Worm (Caenorhabditis elegans) whole organism, late embryonic: Measurements from ENCODE around the gene npp-8.
A peak's percentile ranks its signal among the peaks of the same experiment; 100 is the strongest.

Experiments
- C08G9.2 ChIP-seq: sonication (generic microtip); optimal IDR thresholded peaks from 2 replicates; lab custom pipeline; 2016; ENCODE audit warnings: mild to moderate bottlenecking, missing genetic modification characterization, moderate library complexity, missing compliant biosample characterization
- C38D4.7 ChIP-seq: fragments of 200-800 bp; sonication (Bioruptor generic); optimal IDR thresholded peaks from 2 replicates; lab custom pipeline; 2018; ENCODE audit warnings: mild to moderate bottlenecking, missing genetic modification characterization, moderate library complexity, missing compliant biosample characterization
- F13H6.1 ChIP-seq: sonication (generic microtip); optimal IDR thresholded peaks from 2 replicates; lab custom pipeline; 2016; ENCODE audit warnings: missing genetic modification characterization, missing compliant biosample characterization
- K02D7.2 ChIP-seq: sonication (generic microtip); optimal IDR thresholded peaks from 2 replicates; lab custom pipeline; 2017; ENCODE audit warnings: mild to moderate bottlenecking, missing genetic modification characterization, missing compliant biosample characterization
- K09A11.1 ChIP-seq: sonication (generic microtip); optimal IDR thresholded peaks from 2 replicates; lab custom pipeline; 2017; ENCODE audit warnings: antibody characterized with exemption, mild to moderate bottlenecking, missing genetic modification characterization, missing compliant biosample characterization; ENCODE audit not compliant: insufficient read depth
- T23F11.4 ChIP-seq: fragments of 200-800 bp; sonication (Bioruptor generic); optimal IDR thresholded peaks from 2 replicates; lab custom pipeline; 2018; ENCODE audit warnings: mild to moderate bottlenecking, missing genetic modification characterization, missing compliant biosample characterization
- ahr-1 ChIP-seq: sonication (generic microtip); optimal IDR thresholded peaks from 2 replicates; lab custom pipeline; 2016; ENCODE audit warnings: missing genetic modification characterization, missing compliant biosample characterization
- ama-1 ChIP-seq: fragments of 150-350 bp; optimal IDR thresholded peaks from 2 replicates; lab custom pipeline; 2014
- ceh-14 ChIP-seq: sonication (generic microtip); optimal IDR thresholded peaks from 2 replicates; lab custom pipeline; 2016; ENCODE audit warnings: missing genotype, missing genetic modification characterization, missing compliant biosample characterization
- ceh-18 ChIP-seq: sonication (generic microtip); optimal IDR thresholded peaks from 2 replicates; lab custom pipeline; 2016; ENCODE audit warnings: missing genetic modification characterization, missing compliant biosample characterization
- ceh-22 ChIP-seq: sonication (generic microtip); optimal IDR thresholded peaks from 2 replicates; lab custom pipeline; 2017; ENCODE audit warnings: missing biosample characterization, missing genetic modification characterization
- ceh-24 ChIP-seq: sonication (generic microtip); optimal IDR thresholded peaks from 2 replicates; lab custom pipeline; 2016; ENCODE audit warnings: mild to moderate bottlenecking, missing genetic modification characterization, missing compliant biosample characterization
- ceh-30 ChIP-seq: fragments of 150-350 bp; optimal IDR thresholded peaks from 2 replicates; lab custom pipeline; 2014; ENCODE audit warnings: missing biosample characterization, missing genetic modification characterization
- ceh-34 ChIP-seq: sonication (generic microtip); optimal IDR thresholded peaks from 2 replicates; lab custom pipeline; 2016; ENCODE audit warnings: mild to moderate bottlenecking, missing genetic modification characterization, missing compliant biosample characterization
- ceh-48 ChIP-seq: sonication (generic microtip); optimal IDR thresholded peaks from 2 replicates; lab custom pipeline; 2016; ENCODE audit warnings: missing genetic modification characterization, inconsistent platforms, missing compliant biosample characterization
- ceh-6 ChIP-seq: fragments of 200-800 bp; sonication (Bioruptor generic); optimal IDR thresholded peaks from 2 replicates; lab custom pipeline; 2018; ENCODE audit warnings: mild to moderate bottlenecking, missing genetic modification characterization, missing compliant biosample characterization
- ceh-9 ChIP-seq: sonication (generic microtip); optimal IDR thresholded peaks from 2 replicates; lab custom pipeline; 2016; ENCODE audit warnings: mild to moderate bottlenecking, missing genetic modification characterization, inconsistent platforms, missing compliant biosample characterization
- che-1 ChIP-seq: sonication (generic microtip); optimal IDR thresholded peaks from 2 replicates; lab custom pipeline; 2016; ENCODE audit warnings: mild to moderate bottlenecking, missing genetic modification characterization, missing compliant biosample characterization
- dmd-4 ChIP-seq: sonication (generic microtip); optimal IDR thresholded peaks from 2 replicates; lab custom pipeline; 2016; ENCODE audit warnings: borderline replicate concordance, missing genetic modification characterization, missing compliant biosample characterization
- dve-1 ChIP-seq: sonication (generic microtip); optimal IDR thresholded peaks from 2 replicates; lab custom pipeline; 2017; ENCODE audit warnings: antibody characterized with exemption, mild to moderate bottlenecking, missing genetic modification characterization, missing compliant biosample characterization
- elt-4 ChIP-seq: sonication (generic microtip); optimal IDR thresholded peaks from 2 replicates; lab custom pipeline; 2016; ENCODE audit warnings: missing genetic modification characterization, missing compliant biosample characterization
- ets-4 ChIP-seq: sonication (generic microtip); optimal IDR thresholded peaks from 2 replicates; lab custom pipeline; 2016; ENCODE audit warnings: missing genetic modification characterization, missing compliant biosample characterization
- eyg-1 ChIP-seq: sonication (generic microtip); optimal IDR thresholded peaks from 2 replicates; lab custom pipeline; 2016; ENCODE audit warnings: missing genotype, missing genetic modification characterization, missing compliant biosample characterization
- fax-1 ChIP-seq: sonication (generic microtip); optimal IDR thresholded peaks from 2 replicates; lab custom pipeline; 2016; ENCODE audit warnings: missing genotype, missing genetic modification characterization, missing compliant biosample characterization
- fkh-10 ChIP-seq: fragments of 150-350 bp; optimal IDR thresholded peaks from 2 replicates; lab custom pipeline; 2014; ENCODE audit warnings: missing biosample characterization, missing genetic modification reagents, missing genetic modification characterization
- fkh-6 ChIP-seq: sonication (generic microtip); optimal IDR thresholded peaks from 2 replicates; lab custom pipeline; 2016; ENCODE audit warnings: missing genetic modification characterization, missing compliant biosample characterization
- hlh-15 ChIP-seq: sonication (generic microtip); optimal IDR thresholded peaks from 2 replicates; lab custom pipeline; 2016; ENCODE audit warnings: missing genetic modification characterization, missing compliant biosample characterization
- hlh-30 ChIP-seq: sonication (generic microtip); optimal IDR thresholded peaks from 2 replicates; lab custom pipeline; 2017; ENCODE audit warnings: antibody characterized with exemption, missing genetic modification characterization, missing compliant biosample characterization; ENCODE audit not compliant: insufficient read depth
- lim-6 ChIP-seq: sonication (generic microtip); optimal IDR thresholded peaks from 2 replicates; lab custom pipeline; 2016; ENCODE audit warnings: missing genetic modification characterization, missing compliant biosample characterization
- lin-11 ChIP-seq: fragments of 200-800 bp; sonication (Bioruptor generic); optimal IDR thresholded peaks from 2 replicates; lab custom pipeline; 2018; ENCODE audit warnings: mild to moderate bottlenecking, missing genetic modification characterization, missing compliant biosample characterization
- madf-2 ChIP-seq: sonication (generic microtip); optimal IDR thresholded peaks from 2 replicates; lab custom pipeline; 2017; ENCODE audit warnings: missing genetic modification characterization, missing compliant biosample characterization
- mec-3 ChIP-seq: sonication (generic microtip); optimal IDR thresholded peaks from 2 replicates; lab custom pipeline; 2016; ENCODE audit warnings: borderline replicate concordance, missing genetic modification characterization, missing compliant biosample characterization
- nfya-1 ChIP-seq: sonication (generic microtip); optimal IDR thresholded peaks from 2 replicates; lab custom pipeline; 2017; ENCODE audit warnings: missing genetic modification characterization, mild to moderate bottlenecking, missing compliant biosample characterization, antibody characterized with exemption, moderate library complexity
- nhr-11 ChIP-seq: fragments of 150-350 bp; optimal IDR thresholded peaks from 2 replicates; lab custom pipeline; 2014; ENCODE audit warnings: missing biosample characterization, missing genetic modification characterization
- nhr-232 ChIP-seq: sonication (generic microtip); optimal IDR thresholded peaks from 2 replicates; lab custom pipeline; 2016; ENCODE audit warnings: missing genetic modification characterization, missing compliant biosample characterization
- npax-4 ChIP-seq: sonication (generic microtip); optimal IDR thresholded peaks from 2 replicates; lab custom pipeline; 2016; ENCODE audit warnings: missing genetic modification characterization, missing compliant biosample characterization
- odd-2 ChIP-seq: sonication (generic microtip); optimal IDR thresholded peaks from 2 replicates; lab custom pipeline; 2017; ENCODE audit warnings: antibody characterized with exemption, mild to moderate bottlenecking, missing genetic modification characterization, missing compliant biosample characterization
- pag-3 ChIP-seq: sonication (generic microtip); optimal IDR thresholded peaks from 2 replicates; lab custom pipeline; 2016; ENCODE audit warnings: missing compliant biosample characterization, missing genetic modification characterization, borderline replicate concordance
- pat-9 ChIP-seq: fragments of 200-800 bp; sonication (Bioruptor generic); optimal IDR thresholded peaks from 2 replicates; lab custom pipeline; 2018; ENCODE audit warnings: mild to moderate bottlenecking, missing genetic modification characterization, moderate library complexity, missing compliant biosample characterization
- pax-1 ChIP-seq: fragments of 150-350 bp; optimal IDR thresholded peaks from 2 replicates; lab custom pipeline; 2014; ENCODE audit warnings: missing biosample characterization, missing genetic modification characterization
- pha-2 ChIP-seq: sonication (generic microtip); optimal IDR thresholded peaks from 2 replicates; lab custom pipeline; 2017; ENCODE audit warnings: mild to moderate bottlenecking, missing genetic modification characterization, missing compliant biosample characterization
- pros-1 ChIP-seq: fragments of 150-350 bp; optimal IDR thresholded peaks from 2 replicates; lab custom pipeline; 2014; ENCODE audit warnings: missing biosample characterization, missing genetic modification reagents, missing genetic modification characterization
- ref-2 ChIP-seq: sonication (generic microtip); optimal IDR thresholded peaks from 2 replicates; lab custom pipeline; 2016; ENCODE audit warnings: missing genetic modification characterization, missing compliant biosample characterization
- sdc-2 ChIP-seq: sonication (generic microtip); optimal IDR thresholded peaks from 2 replicates; lab custom pipeline; 2016; ENCODE audit warnings: missing genotype, missing genetic modification characterization, missing compliant biosample characterization
- syd-9 ChIP-seq: sonication (generic microtip); optimal IDR thresholded peaks from 2 replicates; lab custom pipeline; 2016; ENCODE audit warnings: mild to moderate bottlenecking, missing genetic modification characterization, moderate library complexity, missing compliant biosample characterization
- tbx-7 ChIP-seq: sonication (generic microtip); optimal IDR thresholded peaks from 2 replicates; lab custom pipeline; 2016; ENCODE audit warnings: missing genotype, missing genetic modification characterization, missing compliant biosample characterization
- ttx-3 ChIP-seq: sonication (generic microtip); optimal IDR thresholded peaks from 2 replicates; lab custom pipeline; 2016; ENCODE audit warnings: missing genetic modification reagents, missing genetic modification characterization, missing compliant biosample characterization
- unc-3 ChIP-seq, 2 experiments: fragments of 200-800 bp in 1 of 2; sonication (Bioruptor generic) in 1 of 2; sonication (generic microtip) in 1 of 2; conservative IDR thresholded peaks in 1 of 2; optimal IDR thresholded peaks in 1 of 2; 2 replicates each; pipeline versions ENCODE4 v1.3.6 to Lab custom; 2016 to 2022; ENCODE audit warnings: missing compliant biosample characterization in 2 of 2, missing genetic modification characterization in 2 of 2, missing genetic modification reagents in 1 of 2
- unc-42 ChIP-seq: sonication (generic microtip); optimal IDR thresholded peaks from 2 replicates; lab custom pipeline; 2016; ENCODE audit warnings: missing genotype, missing genetic modification characterization, missing compliant biosample characterization
- unc-55 ChIP-seq: sonication (generic microtip); optimal IDR thresholded peaks from 2 replicates; lab custom pipeline; 2017; ENCODE audit warnings: missing biosample characterization, missing genetic modification reagents, missing genetic modification characterization
- unc-86 ChIP-seq: sonication (generic microtip); optimal IDR thresholded peaks from 2 replicates; lab custom pipeline; 2016; ENCODE audit warnings: missing genetic modification characterization, missing compliant biosample characterization
- zip-5 ChIP-seq: sonication (generic microtip); optimal IDR thresholded peaks from 2 replicates; lab custom pipeline; 2016; ENCODE audit warnings: missing genetic modification characterization, missing compliant biosample characterization

npp-8 gene

ce11 chrIV:1595802-1596201, at the start of gene npp-8:
Gene npp-8 (minus strand): TSS chrIV:1595824.
- TF ChIP-seq ahr-1 (tag; lab: Kevin White, UChicago) (peak; percentile 75), nhr-11 (tag; lab: Kevin White, UChicago) (no peak), ceh-30 (tag; lab: Kevin White, UChicago) (peak; percentile 64), C38D4.7 (peak; percentile 69), ceh-48 (tag; lab: Kevin White, UChicago) (peak; percentile 50), che-1 (tag; lab: Kevin White, UChicago) (peak; percentile 74), pat-9 (peak; percentile 85), nfya-1 (tag; lab: Kevin White, UChicago) (peak; percentile 89), nhr-232 (tag; lab: Kevin White, UChicago) (peak; percentile 64), npax-4 (peak; percentile 34), unc-55 (GFP tag; lab: Kevin White, UChicago) (no peak), fkh-6 (tag; lab: Kevin White, UChicago) (peak; percentile 82), K02D7.2 (tag; lab: Kevin White, UChicago) (peak; percentile 79), ceh-34 (tag; lab: Kevin White, UChicago) (peak; percentile 89), lim-6 (tag; lab: Kevin White, UChicago) (peak; percentile 79), zip-5 (tag; lab: Kevin White, UChicago) (peak; percentile 64), ttx-3 (tag; lab: Kevin White, UChicago) (peak; percentile 81), ceh-6 (peak; percentile 67), ama-1 (no peak), madf-2 (peak; percentile 58), ceh-14 (tag; lab: Kevin White, UChicago) (peak; percentile 91), ref-2 (tag; lab: Kevin White, UChicago) (peak; percentile 93), hlh-30 (tag; lab: Kevin White, UChicago) (peak; percentile 79), ceh-18 (peak; percentile 89), ceh-22 (tag; lab: Kevin White, UChicago) (peak; percentile 50), ets-4 (peak; percentile 72), dve-1 (tag; lab: Kevin White, UChicago) (peak; percentile 50), C08G9.2 (tag; lab: Kevin White, UChicago) (peak; percentile 86), fkh-10 (no peak), ceh-24 (tag; lab: Kevin White, UChicago) (peak; percentile 27), fax-1 (peak; percentile 83), unc-86 (tag; lab: Kevin White, UChicago) (peak; percentile 81), elt-4 (tag; lab: Kevin White, UChicago) (no peak), T23F11.4 (GFP tag; lab: Kevin White, UChicago) (peak; percentile 47), odd-2 (tag; lab: Kevin White, UChicago) (no peak), unc-42 (peak; percentile 61), sdc-2 (tag; lab: Kevin White, UChicago) (peak; percentile 75), unc-3 (GFP tag; conservative IDR thresholded peaks at IDR 0.05; lab: Robert Waterston, UW) (no peak; the same call in 1 of the 2 replicates), unc-3 (tag; optimal IDR thresholded peaks at IDR 0.05; lab: Kevin White, UChicago) (peak; percentile 84), tbx-7 (tag; lab: Kevin White, UChicago) (peak; percentile 51), pha-2 (tag; lab: Kevin White, UChicago) (peak; percentile 88), lin-11 (tag; lab: Kevin White, UChicago) (peak; percentile 62), pros-1 (tag; lab: Kevin White, UChicago) (no peak), syd-9 (peak; percentile 86), K09A11.1 (peak; percentile 66), F13H6.1 (peak; percentile 82), eyg-1 (no peak), dmd-4 (tag; lab: Kevin White, UChicago) (peak; percentile 62), mec-3 (tag; lab: Kevin White, UChicago) (peak; percentile 65), pax-1 (tag; lab: Kevin White, UChicago) (no peak), pag-3 (no peak), hlh-15 (tag; lab: Kevin White, UChicago) (peak; percentile 56), ceh-9 (tag; lab: Kevin White, UChicago) (peak; percentile 28)
